Worm (Caenorhabditis elegans) whole organism, dauer: ENCODE measurements around the gene rde-1.

ENCODE experiments used
- unc-62 ChIP-seq: sonication (generic microtip); optimal IDR thresholded peaks from 2 replicates; lab custom pipeline; 2017; ENCODE audit warnings: missing biosample characterization, missing genetic modification reagents, missing genetic modification characterization

rde-1 gene

ce11 chrV:9964152-9964785 is 27.2 kb downstream of the rde-1 start:
- TF ChIP-seq unc-62 (GFP tag; lab: Kevin White, UChicago) = no peak

- no peak for TF ChIP-seq unc-62 (GFP tag; lab: Kevin White, UChicago)
These were observed 28.5 kb downstream of the rde-1 start for ce11 chrV:9962916-9963315.

ce11 chrV:9962394-9962793 is 29.0 kb downstream of the rde-1 start, which contains the start of gene madf-4:
TSS of gene madf-4 (minus strand) at chrV:9962494.
- no peak for TF ChIP-seq unc-62 (GFP tag; lab: Kevin White, UChicago)

- no peak for TF ChIP-seq unc-62 (GFP tag; lab: Kevin White, UChicago)
These were observed 31.1 kb downstream of the rde-1 start, which contains the start of gene T07C12.10 for ce11 chrV:9960376-9960775. TSS of gene T07C12.10 (minus strand) at chrV:9960476.

- TF ChIP-seq unc-62 (GFP tag; lab: Kevin White, UChicago) = no peak
These were observed 32.8 kb downstream of the rde-1 start for ce11 chrV:9958654-9959053.

- TF ChIP-seq unc-62 (GFP tag; lab: Kevin White, UChicago) = no peak
These were observed 33.2 kb downstream of the rde-1 start, which contains the start of gene anmt-3 for ce11 chrV:9958231-9958630. TSS of gene anmt-3 (minus strand) at chrV:9958331.

ce11 chrV:9952396-9952795 is 39.0 kb downstream of the rde-1 start, which contains the start of gene mam-5:
TSS of gene mam-5 (plus strand) at chrV:9952699.
- TF ChIP-seq unc-62 (GFP tag; lab: Kevin White, UChicago) = no peak

- TF ChIP-seq unc-62 (GFP tag; lab: Kevin White, UChicago) = no peak
These were observed 40.6 kb downstream of the rde-1 start, which contains the start of gene ttr-46 for ce11 chrV:9950861-9951260. TSS of gene ttr-46 (plus strand) at chrV:9951233.

- TF ChIP-seq unc-62 (GFP tag; lab: Kevin White, UChicago) = no peak
These were observed 42.6 kb downstream of the rde-1 start, which contains the start of gene nlp-58 for ce11 chrV:9948840-9949239. TSS of gene nlp-58 (minus strand) at chrV:9948940.

ce11 chrV:9944093-9944492 is 47.3 kb downstream of the rde-1 start, which contains the start of gene sre-28:
TSS of gene sre-28 (plus strand) at chrV:9944393.
- TF ChIP-seq unc-62 (GFP tag; lab: Kevin White, UChicago) = no peak

- no peak for TF ChIP-seq unc-62 (GFP tag; lab: Kevin White, UChicago)
These were observed 48.4 kb downstream of the rde-1 start, which contains the start of gene fipr-12 for ce11 chrV:9943039-9943438. TSS of gene fipr-12 (plus strand) at chrV:9943339.
